Fruit fly (Drosophila melanogaster) whole organism, embryonic: ENCODE results near the gene CG16756.

Experiments used
- Atf3 ChIP-seq: fragments of 200-800 bp; sonication (Bioruptor generic); optimal IDR thresholded peaks from 3 replicates; lab custom pipeline; 2016; ENCODE audit warnings: missing biosample characterization, missing genetic modification characterization
- Blimp-1 ChIP-seq: fragments of 200-800 bp; sonication (Bioruptor generic); optimal IDR thresholded peaks from 3 replicates; lab custom pipeline; 2018; ENCODE audit warnings: missing biosample characterization, missing genetic modification characterization, mild to moderate bottlenecking, moderate library complexity, missing genetic modification reagents
- BtbVII ChIP-seq: fragments of 200-800 bp; sonication (Bioruptor generic); optimal IDR thresholded peaks from 3 replicates; lab custom pipeline; 2017; ENCODE audit warnings: missing biosample characterization, mild to moderate bottlenecking, missing genetic modification characterization
- CG10462 ChIP-seq: fragments of 200-800 bp; sonication (Bioruptor generic); optimal IDR thresholded peaks from 2 replicates; lab custom pipeline; 2016; ENCODE audit warnings: missing biosample characterization, missing genetic modification characterization
- CG11560 ChIP-seq: fragments of 200-800 bp; sonication (Bioruptor generic); IDR thresholded peaks from 3 replicates; pipeline ENCODE4 v1.3.6; 2022; ENCODE audit warnings: missing biosample characterization, missing genetic modification characterization
- CG12155 ChIP-seq: fragments of 200-800 bp; sonication (Bioruptor generic); optimal IDR thresholded peaks from 3 replicates; lab custom pipeline; 2016; ENCODE audit warnings: missing biosample characterization, missing genetic modification characterization
- CG15269 ChIP-seq: fragments of 200-800 bp; sonication (Bioruptor generic); optimal IDR thresholded peaks from 2 replicates; lab custom pipeline; 2018; ENCODE audit warnings: missing biosample characterization, mild to moderate bottlenecking, missing genetic modification characterization, moderate library complexity
- CG1792 ChIP-seq: fragments of 200-800 bp; sonication (Bioruptor generic); optimal IDR thresholded peaks from 2 replicates; lab custom pipeline; 2016; ENCODE audit warnings: missing biosample characterization, missing genetic modification characterization
- CG18476 ChIP-seq: fragments of 200-800 bp; sonication (Bioruptor generic); optimal IDR thresholded peaks from 2 replicates; lab custom pipeline; 2016; ENCODE audit warnings: missing biosample characterization, mild to moderate bottlenecking, missing genetic modification characterization
- CG2889 ChIP-seq: fragments of 200-800 bp; sonication (Bioruptor generic); IDR thresholded peaks from 3 replicates; pipeline ENCODE4 v1.3.6; 2022; ENCODE audit warnings: missing biosample characterization, missing genetic modification characterization
- CG31441 ChIP-seq: fragments of 200-800 bp; sonication (Bioruptor generic); IDR thresholded peaks from 2 replicates; pipeline ENCODE4 v1.3.6; 2022; ENCODE audit warnings: missing biosample characterization, missing genetic modification characterization
- CG3281 ChIP-seq: fragments of 200-800 bp; sonication (Bioruptor generic); optimal IDR thresholded peaks from 3 replicates; lab custom pipeline; 2017; ENCODE audit warnings: missing biosample characterization, mild to moderate bottlenecking, missing genetic modification characterization
- CG33213 ChIP-seq: fragments of 200-800 bp; sonication (Bioruptor generic); optimal IDR thresholded peaks from 3 replicates; lab custom pipeline; 2016; ENCODE audit warnings: missing biosample characterization, missing genetic modification characterization
- CG34376 ChIP-seq: fragments of 200-800 bp; sonication (Bioruptor generic); optimal IDR thresholded peaks from 2 replicates; lab custom pipeline; 2018; ENCODE audit warnings: missing biosample characterization, mild to moderate bottlenecking, missing genetic modification characterization
- CG5245 ChIP-seq: fragments of 200-800 bp; sonication (Bioruptor generic); optimal IDR thresholded peaks from 3 replicates; lab custom pipeline; 2016; ENCODE audit warnings: missing biosample characterization, missing genetic modification characterization
- CG6791 ChIP-seq: fragments of 200-800 bp; sonication (Bioruptor generic); IDR thresholded peaks from 3 replicates; pipeline ENCODE4 v1.3.6; 2022; ENCODE audit warnings: missing biosample characterization, missing genetic modification characterization; ENCODE audit not compliant: partially characterized antibody
- CG7556 ChIP-seq: fragments of 200-800 bp; sonication (Bioruptor generic); optimal IDR thresholded peaks from 2 replicates; lab custom pipeline; 2017; ENCODE audit warnings: missing biosample characterization, mild to moderate bottlenecking, missing genetic modification characterization
- CG9609 ChIP-seq: fragments of 200-800 bp; sonication (Bioruptor generic); optimal IDR thresholded peaks from 3 replicates; lab custom pipeline; 2016; ENCODE audit warnings: missing biosample characterization, missing genetic modification characterization
- ERR ChIP-seq: fragments of 200-800 bp; sonication (Bioruptor generic); optimal IDR thresholded peaks from 2 replicates; lab custom pipeline; 2016; ENCODE audit warnings: missing biosample characterization, missing genetic modification characterization
- Eip74EF ChIP-seq, 2 experiments: fragments of 200-800 bp in 1 of 2; fragments of >200 bp in 1 of 2; sonication (Bioruptor generic) in 1 of 2; optimal IDR thresholded peaks; 2 replicates each; lab custom pipeline; 2017 to 2019; ENCODE audit warnings: missing biosample characterization in 2 of 2, missing genetic modification characterization in 2 of 2, mild to moderate bottlenecking in 1 of 2, moderate library complexity in 1 of 2
- HHEX ChIP-seq: fragments of 200-800 bp; sonication (Bioruptor generic); optimal IDR thresholded peaks from 3 replicates; lab custom pipeline; 2017; ENCODE audit warnings: missing biosample characterization, mild to moderate bottlenecking, missing genetic modification characterization, missing genetic modification reagents
- Hr3 ChIP-seq: fragments of 200-800 bp; sonication (Bioruptor generic); optimal IDR thresholded peaks from 3 replicates; lab custom pipeline; 2016; ENCODE audit warnings: missing biosample characterization, missing genetic modification characterization
- Ravus ChIP-seq: fragments of 200-800 bp; sonication (Bioruptor generic); IDR thresholded peaks from 2 replicates; pipeline ENCODE4 v1.3.6; 2022; ENCODE audit warnings: missing biosample characterization, missing genetic modification characterization
- Rfx ChIP-seq: fragments of 200-800 bp; sonication (Bioruptor generic); IDR thresholded peaks from 2 replicates; pipeline ENCODE4 v1.3.6; 2022; ENCODE audit warnings: missing biosample characterization, missing genetic modification characterization
- Rx ChIP-seq: fragments of 200-800 bp; sonication (Bioruptor generic); IDR thresholded peaks from 2 replicates; pipeline ENCODE4 v1.3.6; 2022; ENCODE audit warnings: missing biosample characterization, missing genetic modification characterization
- Six4 ChIP-seq: fragments of 200-800 bp; sonication (Bioruptor generic); optimal IDR thresholded peaks from 2 replicates; lab custom pipeline; 2016; ENCODE audit warnings: missing biosample characterization, missing genetic modification characterization
- Sox100B ChIP-seq: fragments of 200-800 bp; sonication (Bioruptor generic); optimal IDR thresholded peaks from 3 replicates; lab custom pipeline; 2018; ENCODE audit warnings: missing biosample characterization, mild to moderate bottlenecking, missing genetic modification characterization
- Vsx1 ChIP-seq: fragments of 200-800 bp; sonication (Bioruptor generic); optimal IDR thresholded peaks from 2 replicates; lab custom pipeline; 2017; ENCODE audit warnings: missing biosample characterization, mild to moderate bottlenecking, missing genetic modification characterization, missing genetic modification reagents
- ab ChIP-seq: fragments of 200-800 bp; sonication (Bioruptor generic); optimal IDR thresholded peaks from 2 replicates; lab custom pipeline; 2016; ENCODE audit warnings: missing biosample characterization, missing genetic modification characterization
- amos ChIP-seq: fragments of 200-800 bp; sonication (Bioruptor generic); IDR thresholded peaks from 2 replicates; pipeline ENCODE4 v1.3.6; 2022; ENCODE audit warnings: missing biosample characterization, missing genetic modification characterization; ENCODE audit not compliant: partially characterized antibody
- bab2 ChIP-seq: fragments of 200-800 bp; sonication (Bioruptor generic); optimal IDR thresholded peaks from 2 replicates; lab custom pipeline; 2016; ENCODE audit warnings: missing biosample characterization, missing genetic modification characterization
- chm ChIP-seq: fragments of 200-800 bp; sonication (Bioruptor generic); IDR thresholded peaks from 2 replicates; pipeline ENCODE4 v1.3.6; 2022; ENCODE audit warnings: missing biosample characterization, missing genetic modification characterization
- ci ChIP-seq: fragments of 200-800 bp; sonication (Bioruptor generic); IDR thresholded peaks from 3 replicates; pipeline ENCODE4 v1.3.6; 2022; ENCODE audit warnings: missing biosample characterization, missing genetic modification characterization
- crc ChIP-seq: fragments of 200-800 bp; sonication (Bioruptor generic); optimal IDR thresholded peaks from 2 replicates; lab custom pipeline; 2016; ENCODE audit warnings: missing biosample characterization, missing genetic modification characterization
- danr ChIP-seq: fragments of 200-800 bp; sonication (Bioruptor generic); IDR thresholded peaks from 2 replicates; pipeline ENCODE4 v1.3.6; 2022; ENCODE audit warnings: missing biosample characterization, missing genetic modification characterization
- ewg ChIP-seq: fragments of 200-800 bp; sonication (Bioruptor generic); optimal IDR thresholded peaks from 3 replicates; lab custom pipeline; 2017; ENCODE audit warnings: mild to moderate bottlenecking, missing biosample characterization, missing genetic modification reagents, missing genetic modification characterization
- fd96Cb ChIP-seq: fragments of 200-800 bp; sonication (Bioruptor generic); optimal IDR thresholded peaks from 2 replicates; lab custom pipeline; 2018; ENCODE audit warnings: missing biosample characterization, mild to moderate bottlenecking, missing genetic modification characterization, moderate library complexity
- gfzf ChIP-seq: fragments of 200-800 bp; sonication (Bioruptor generic); optimal IDR thresholded peaks from 2 replicates; lab custom pipeline; 2016; ENCODE audit warnings: missing biosample characterization, mild to moderate bottlenecking, missing genetic modification characterization, moderate library complexity
- insv ChIP-seq, 2 experiments: fragments of 200-800 bp; sonication (Bioruptor generic); optimal IDR thresholded peaks; 3 replicates each; lab custom pipeline; 2016 to 2018; ENCODE audit warnings: missing biosample characterization in 2 of 2, missing genetic modification characterization in 2 of 2
- mirr ChIP-seq: fragments of 200-800 bp; sonication (Bioruptor generic); optimal IDR thresholded peaks from 3 replicates; lab custom pipeline; 2018; ENCODE audit warnings: missing biosample characterization, mild to moderate bottlenecking, missing genetic modification characterization
- oc ChIP-seq: fragments of 200-800 bp; sonication (Bioruptor generic); optimal IDR thresholded peaks from 2 replicates; lab custom pipeline; 2018; ENCODE audit warnings: missing biosample characterization, mild to moderate bottlenecking, missing genetic modification characterization, moderate library complexity
- onecut ChIP-seq: fragments of 200-800 bp; sonication (Bioruptor generic); IDR thresholded peaks from 2 replicates; pipeline ENCODE4 v1.3.6; 2022; ENCODE audit warnings: missing biosample characterization, missing genetic modification characterization
- prd ChIP-seq, 3 experiments: fragments of >200 bp in 2 of 3; fragments of 200-800 bp in 1 of 3; sonication (Bioruptor generic) in 1 of 3; optimal IDR thresholded peaks in 2 of 3; IDR thresholded peaks in 1 of 3; 2 replicates in 2 of 3; 3 replicates in 1 of 3; pipeline versions ENCODE4 v1.3.6 to Lab custom; 2017 to 2022; ENCODE audit warnings: missing biosample characterization in 1 of 3, missing genetic modification characterization in 1 of 3
- scrt ChIP-seq: fragments of 200-800 bp; sonication (Bioruptor generic); optimal IDR thresholded peaks from 2 replicates; lab custom pipeline; 2018; ENCODE audit warnings: missing biosample characterization, mild to moderate bottlenecking, missing genetic modification characterization, moderate library complexity
- slp2 ChIP-seq: fragments of 200-800 bp; sonication (Bioruptor generic); optimal IDR thresholded peaks from 2 replicates; lab custom pipeline; 2016; ENCODE audit warnings: missing biosample characterization, missing genetic modification characterization
- stc ChIP-seq: fragments of 200-800 bp; sonication (Bioruptor generic); IDR thresholded peaks from 2 replicates; pipeline ENCODE4 v1.3.6; 2022; ENCODE audit warnings: missing biosample characterization, missing genetic modification characterization
- tio ChIP-seq: fragments of 200-800 bp; sonication (Bioruptor generic); optimal IDR thresholded peaks from 2 replicates; lab custom pipeline; 2017; ENCODE audit warnings: missing biosample characterization, missing genetic modification characterization, inconsistent platforms
- tx ChIP-seq: fragments of 200-800 bp; sonication (Bioruptor generic); optimal IDR thresholded peaks from 2 replicates; lab custom pipeline; 2016; ENCODE audit warnings: missing biosample characterization, missing genetic modification characterization

Gene CG16756

DNA sequence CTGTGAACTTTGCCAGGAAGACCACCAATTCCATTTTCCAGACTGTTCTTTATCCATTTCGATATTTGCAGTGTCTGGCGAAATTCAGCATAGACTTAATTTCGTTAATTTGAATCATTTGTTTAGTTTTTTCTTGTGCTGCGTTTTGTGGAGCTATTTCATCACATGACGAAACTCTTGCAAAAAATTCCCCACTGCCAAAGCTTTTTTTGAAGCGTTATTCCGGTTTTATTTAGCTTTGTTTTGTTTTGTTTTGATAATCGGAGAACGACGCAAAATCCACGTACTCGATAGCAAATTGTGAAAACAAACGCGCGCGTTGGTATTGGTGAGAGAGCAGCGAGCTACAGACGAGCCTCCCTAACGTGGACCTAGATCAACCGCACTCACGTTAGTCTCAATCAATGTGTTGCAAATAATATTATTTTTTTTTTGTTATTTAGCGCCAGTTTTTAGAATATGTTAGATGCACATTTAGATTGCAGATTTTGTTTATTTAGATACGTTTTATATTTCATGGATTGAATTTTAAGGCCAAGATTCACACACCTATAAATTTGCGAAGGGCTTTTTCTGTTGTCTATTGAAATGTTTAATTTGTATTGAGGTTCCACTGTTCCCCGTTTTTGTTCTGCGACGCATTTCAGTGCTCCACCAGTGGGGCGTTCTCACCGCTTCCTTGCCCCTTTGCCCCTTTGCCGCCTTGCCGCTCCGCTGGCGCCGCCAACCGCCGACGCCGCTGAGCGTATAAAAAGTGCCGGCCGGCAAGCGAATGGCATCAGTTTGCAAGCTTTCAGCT is 2.7 kb downstream of the CG16756 start (continued):
- TF ChIP-seq CG2889 (GFP tag; lab: Robert Waterston, UW), result 0 out of 3 replicates have a peak, but pooled peaks have one; percentile 35
- TF ChIP-seq onecut (GFP tag; lab: Robert Waterston, UW), result peak; percentile 64
- peak; percentile 86 for TF ChIP-seq CG7556 (GFP tag; lab: Kevin White, UChicago)
- TF ChIP-seq tio (GFP tag; lab: Kevin White, UChicago), result peak; percentile 81
- peak; percentile 76 for TF ChIP-seq bab2 (GFP tag; lab: Kevin White, UChicago)
- peak; percentile 54 for TF ChIP-seq Blimp-1 (GFP tag; lab: Kevin White, UChicago)
- no peak for TF ChIP-seq gfzf (GFP tag; lab: Kevin White, UChicago)
- TF ChIP-seq Atf3 (GFP tag; lab: Kevin White, UChicago), result peak; percentile 16
- TF ChIP-seq CG31441 (GFP tag; lab: Robert Waterston, UW), result peak; percentile 69
- peak; percentile 64 for TF ChIP-seq Hr3 (GFP tag; lab: Kevin White, UChicago)
- TF ChIP-seq CG9609, result peak; percentile 62
- TF ChIP-seq oc (tag; lab: Kevin White, UChicago), result peak; percentile 16
- peak; percentile 56 for TF ChIP-seq CG10462 (GFP tag; lab: Kevin White, UChicago)
- peak; percentile 56 for TF ChIP-seq ewg (GFP tag; lab: Kevin White, UChicago)
- peak; percentile 57 for TF ChIP-seq ab
- TF ChIP-seq chm (GFP tag; lab: Robert Waterston, UW), result no peak
- TF ChIP-seq CG1792 (GFP tag; lab: Kevin White, UChicago), result peak; percentile 46
- TF ChIP-seq CG3281 (GFP tag; lab: Kevin White, UChicago), result peak; percentile 89
- TF ChIP-seq Rx, result 0 out of 2 replicates have a peak, but pooled peaks have one; percentile 24
- peak; percentile 90 for TF ChIP-seq CG34376 (GFP tag; lab: Kevin White, UChicago)
- peak; percentile 43 for TF ChIP-seq ERR (GFP tag; lab: Kevin White, UChicago)
- TF ChIP-seq prd (optimal IDR thresholded peaks at IDR 0.05; lab: Kevin White, UChicago), result no peak
- TF ChIP-seq prd (GFP tag; IDR thresholded peaks at IDR 0.05; lab: Robert Waterston, UW), result peak; percentile 84
- TF ChIP-seq Eip74EF (GFP tag; optimal IDR thresholded peaks at IDR 0.05; lab: Kevin White, UChicago), result peak in 1 of 2 experiments; percentile 62
- peak; percentile 55 for TF ChIP-seq tx
- peak; percentile 76 for TF ChIP-seq CG12155 (GFP tag; lab: Kevin White, UChicago)
- TF ChIP-seq slp2 (GFP tag; lab: Kevin White, UChicago), result peak; percentile 29
- TF ChIP-seq Rfx (GFP tag; lab: Robert Waterston, UW), result peak; percentile 92
- peak; percentile 84 for TF ChIP-seq BtbVII (GFP tag; lab: Kevin White, UChicago)
- TF ChIP-seq CG5245 (GFP tag; lab: Kevin White, UChicago), result peak; percentile 49
- TF ChIP-seq CG11560 (tag; lab: Robert Waterston, UW), result peak; percentile 73; the same call in 2 of the 3 replicates
- peak; percentile 77 for TF ChIP-seq HHEX (GFP tag; lab: Kevin White, UChicago)
- TF ChIP-seq amos (GFP tag; lab: Robert Waterston, UW), result peak; percentile 22; the same call in 1 of the 2 replicates
- peak; percentile 79 for TF ChIP-seq danr (GFP tag; lab: Robert Waterston, UW)
- peak; percentile 51 for TF ChIP-seq CG18476
- TF ChIP-seq scrt (GFP tag; lab: Kevin White, UChicago), result peak; percentile 71
- peak; percentile 61 for TF ChIP-seq fd96Cb (tag; lab: Kevin White, UChicago)
- peak; percentile 77 for TF ChIP-seq Sox100B (GFP tag; lab: Kevin White, UChicago)
- TF ChIP-seq CG33213 (GFP tag; lab: Kevin White, UChicago), result peak; percentile 39
- peak; percentile 64; the same call in 2 of the 3 replicates for TF ChIP-seq ci (GFP tag; lab: Robert Waterston, UW)
- TF ChIP-seq crc (GFP tag; lab: Kevin White, UChicago), result peak; percentile 34
- TF ChIP-seq Ravus (GFP tag; lab: Robert Waterston, UW), result peak; percentile 41
- peak; percentile 55 for TF ChIP-seq Vsx1 (GFP tag; lab: Kevin White, UChicago)
- TF ChIP-seq Six4 (GFP tag; lab: Kevin White, UChicago), result peak; percentile 28
- peak; percentile 78 for TF ChIP-seq stc (GFP tag; lab: Robert Waterston, UW)
- peak; percentile 92 for TF ChIP-seq CG15269 (tag; lab: Kevin White, UChicago)
- TF ChIP-seq CG6791 (GFP tag; lab: Robert Waterston, UW), result no peak
- peak in 1 of 2 experiments; percentile 12 for TF ChIP-seq insv (GFP tag; optimal IDR thresholded peaks at IDR 0.05; lab: Kevin White, UChicago)
- TF ChIP-seq mirr (GFP tag; lab: Kevin White, UChicago), result peak; percentile 58
